Worm (Caenorhabditis elegans) whole organism, L2 larva: Measurements from ENCODE around the gene egl-20.

Source experiments
- elt-1 ChIP-seq: fragments of 150-350 bp; optimal IDR thresholded peaks from 2 replicates; lab custom pipeline; 2014; ENCODE audit warnings: missing biosample characterization, missing genetic modification characterization
- elt-3 ChIP-seq: sonication (generic microtip); optimal IDR thresholded peaks from 2 replicates; lab custom pipeline; 2017; ENCODE audit warnings: missing biosample characterization, missing genetic modification characterization
- fos-1 ChIP-seq: fragments of 150-350 bp; optimal IDR thresholded peaks from 2 replicates; lab custom pipeline; 2014; ENCODE audit warnings: missing biosample characterization, missing genetic modification characterization
- nhr-11 ChIP-seq: fragments of 150-350 bp; optimal IDR thresholded peaks from 2 replicates; lab custom pipeline; 2014; ENCODE audit warnings: missing biosample characterization, missing genetic modification characterization
- nhr-12 ChIP-seq: fragments of 150-350 bp; optimal IDR thresholded peaks from 2 replicates; lab custom pipeline; 2014; ENCODE audit warnings: missing biosample characterization, missing genetic modification characterization
- nhr-77 ChIP-seq: fragments of 150-350 bp; optimal IDR thresholded peaks from 2 replicates; lab custom pipeline; 2014; ENCODE audit warnings: missing biosample characterization, missing genetic modification characterization
- peb-1 ChIP-seq: fragments of 150-350 bp; optimal IDR thresholded peaks from 2 replicates; lab custom pipeline; 2014; ENCODE audit warnings: missing biosample characterization, missing genetic modification characterization
- sma-3 ChIP-seq: sonication (generic microtip); optimal IDR thresholded peaks from 2 replicates; lab custom pipeline; 2016; ENCODE audit warnings: missing genetic modification reagents, missing genetic modification characterization, missing compliant biosample characterization
- unc-62 ChIP-seq: fragments of 150-350 bp; optimal IDR thresholded peaks from 2 replicates; lab custom pipeline; 2014; ENCODE audit warnings: missing biosample characterization, missing genetic modification reagents, missing genetic modification characterization
- zag-1 ChIP-seq: fragments of 150-350 bp; optimal IDR thresholded peaks from 2 replicates; lab custom pipeline; 2014; ENCODE audit warnings: missing biosample characterization, missing genetic modification characterization

DNA sequence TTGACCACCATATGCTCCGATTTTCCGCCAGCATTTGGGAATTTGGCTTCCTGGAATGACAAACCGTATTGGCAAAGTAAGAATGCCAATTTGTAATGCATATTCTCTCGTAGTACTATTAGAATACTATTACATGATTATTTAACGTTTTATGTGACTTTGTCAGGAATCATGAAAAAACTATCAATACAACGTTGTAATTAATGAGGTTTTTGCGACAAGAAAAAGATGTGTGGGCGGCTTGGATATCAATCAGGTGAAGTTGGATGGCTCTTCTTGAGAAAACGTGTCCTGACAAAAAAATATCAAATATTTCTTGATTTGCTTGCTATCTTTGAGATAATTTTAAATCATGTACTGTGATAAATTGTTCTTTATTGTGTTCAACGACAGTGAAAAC, 32.7 kb upstream of the egl-20 start, which contains the start of gene K07F5.7:
- no peak for TF ChIP-seq fos-1 (tag; lab: Kevin White, UChicago)
- TF ChIP-seq elt-1 (tag; lab: Kevin White, UChicago), result no peak
- no peak for TF ChIP-seq elt-3 (tag; lab: Kevin White, UChicago)
- TF ChIP-seq peb-1 (tag; lab: Kevin White, UChicago), result no peak
- TF ChIP-seq unc-62 (GFP tag; lab: Kevin White, UChicago), result no peak
- TF ChIP-seq nhr-11 (tag; lab: Kevin White, UChicago), result no peak
- no peak for TF ChIP-seq nhr-77 (tag; lab: Kevin White, UChicago)
- no peak for TF ChIP-seq nhr-12 (tag; lab: Kevin White, UChicago)
- TF ChIP-seq sma-3 (GFP tag; lab: Kevin White, UChicago), result no peak
- TF ChIP-seq zag-1, result no peak
